Fruit fly (Drosophila melanogaster): ENCODE data around the gene Prosbeta3.

Prosbeta3 gene

dm6 chr3R:9053850-9054441 lies 47.9 kb upstream of the Prosbeta3 start (continued):
- TF ChIP-seq CoRest (tag; optimal IDR thresholded peaks at IDR 0.05) (peak; percentile 71), CG6254 (GFP tag; optimal IDR thresholded peaks at IDR 0.05) (no peak), gfzf (GFP tag; optimal IDR thresholded peaks at IDR 0.05) (no peak), CG13123 (GFP tag; optimal IDR thresholded peaks at IDR 0.05) (no peak), seq (GFP tag; IDR thresholded peaks at IDR 0.05) (no peak), CG7987 (GFP tag; optimal IDR thresholded peaks at IDR 0.05) (no peak), zen (tag; optimal IDR thresholded peaks at IDR 0.05) (peak; percentile 13), ap (GFP tag; IDR thresholded peaks at IDR 0.05) (no peak), Mad (GFP tag; optimal IDR thresholded peaks at IDR 0.05) (no peak), grau (tag; optimal IDR thresholded peaks at IDR 0.05) (peak; percentile 96), bsh (GFP tag; optimal IDR thresholded peaks at IDR 0.05) (peak in 1 of 2 experiments; percentile 20), CG10147 (GFP tag; optimal IDR thresholded peaks at IDR 0.05) (no peak), D19A (tag; optimal IDR thresholded peaks at IDR 0.05) (no peak), her (GFP tag; optimal IDR thresholded peaks at IDR 0.05) (no peak), Scr (GFP tag; IDR thresholded peaks at IDR 0.05; ENCODE audit: partially characterized antibody) (no peak), tio (GFP tag; optimal IDR thresholded peaks at IDR 0.05) (peak; percentile 40), CG5953 (GFP tag; IDR thresholded peaks at IDR 0.05) (no peak), cg (GFP tag; optimal IDR thresholded peaks at IDR 0.05) (no peak), Atf-2 (GFP tag; optimal IDR thresholded peaks at IDR 0.05) (no peak), CG6272 (GFP tag; IDR thresholded peaks at IDR 0.05) (no peak), CG15514 (GFP tag; optimal IDR thresholded peaks at IDR 0.05) (no peak), E2f1 (GFP tag; IDR thresholded peaks at IDR 0.05) (no peak), HLH54F (GFP tag; optimal IDR thresholded peaks at IDR 0.05) (peak; percentile 43), CG33557 (GFP tag; optimal IDR thresholded peaks at IDR 0.05) (no peak), C15 (GFP tag; IDR thresholded peaks at IDR 0.05) (no peak), gcm2 (GFP tag; optimal IDR thresholded peaks at IDR 0.05) (no peak), Hr39 (optimal IDR thresholded peaks at IDR 0.05) (no peak), CG15073 (GFP tag; optimal IDR thresholded peaks at IDR 0.05) (no peak), trem (tag; optimal IDR thresholded peaks at IDR 0.05) (no peak), CG33213 (GFP tag; optimal IDR thresholded peaks at IDR 0.05) (no peak), CG11085 (GFP tag; IDR thresholded peaks at IDR 0.05) (no peak), CG11560 (tag; IDR thresholded peaks at IDR 0.05) (no peak), CG16813 (GFP tag; IDR thresholded peaks at IDR 0.05; ENCODE audit: partially characterized antibody) (no peak), mirr (GFP tag; optimal IDR thresholded peaks at IDR 0.05) (no peak), CG6689 (GFP tag; IDR thresholded peaks at IDR 0.05) (no peak), CG4730 (GFP tag; IDR thresholded peaks at IDR 0.05) (no peak), CG9817 (tag; optimal IDR thresholded peaks at IDR 0.05) (peak; percentile 38), Pdp1 (GFP tag; optimal IDR thresholded peaks at IDR 0.05) (peak in 1 of 2 experiments; percentile 19), cad (GFP tag; optimal IDR thresholded peaks at IDR 0.05) (no peak), fu2 (GFP tag; optimal IDR thresholded peaks at IDR 0.05) (peak; percentile 40), sr (GFP tag; IDR thresholded peaks at IDR 0.05) (no peak), CG9727 (GFP tag; optimal IDR thresholded peaks at IDR 0.05) (peak; percentile 8), CG1024 (GFP tag; IDR thresholded peaks at IDR 0.05) (no peak), ken (GFP tag; IDR thresholded peaks at IDR 0.05) (no peak), nau (GFP tag; optimal IDR thresholded peaks at IDR 0.05) (no peak), CG11723 (GFP tag; optimal IDR thresholded peaks at IDR 0.05) (no peak), z (GFP tag; IDR thresholded peaks at IDR 0.05) (no peak), ERR (GFP tag; optimal IDR thresholded peaks at IDR 0.05) (no peak), CG11695 (GFP tag; IDR thresholded peaks at IDR 0.05) (no peak), CG14860 (GFP tag; IDR thresholded peaks at IDR 0.05; ENCODE audit: partially characterized antibody) (no peak), hb (GFP tag; IDR thresholded peaks at IDR 0.05; ENCODE audit: partially characterized antibody) (no peak)

Data from whole organism, embryonic.